Worm (Caenorhabditis elegans): ENCODE results near the gene osm-5.

The osm-5 gene

ce11 chrX:2970804-2971395, 13.2 kb upstream of the osm-5 start:
- TF ChIP-seq ama-1 (optimal IDR thresholded peaks at IDR 0.05) (no peak), tbx-37 (GFP tag; conservative IDR thresholded peaks at IDR 0.05) (no peak), ceh-36 (tag; optimal IDR thresholded peaks at IDR 0.05) (no peak), flt-1 (GFP tag; IDR thresholded peaks at IDR 0.05) (no peak), sea-1 (GFP tag; conservative IDR thresholded peaks at IDR 0.05) (no peak)

- TF ChIP-seq aly-1 (tag; optimal IDR thresholded peaks at IDR 0.05) (no peak), sea-1 (GFP tag; conservative IDR thresholded peaks at IDR 0.05) (no peak), scrt-1 (GFP tag; IDR thresholded peaks at IDR 0.05) (no peak), ceh-13 (GFP tag; optimal IDR thresholded peaks at IDR 0.05) (no peak), hnd-1 (tag; optimal IDR thresholded peaks at IDR 0.05) (no peak), B0310.2 (tag; optimal IDR thresholded peaks at IDR 0.05) (no peak), tbx-37 (GFP tag; conservative IDR thresholded peaks at IDR 0.05) (no peak), tbx-11 (GFP tag; IDR thresholded peaks at IDR 0.05) (no peak), hmg-4 (GFP tag; optimal IDR thresholded peaks at IDR 0.05) (no peak), flt-1 (GFP tag; IDR thresholded peaks at IDR 0.05) (no peak), ceh-36 (tag; optimal IDR thresholded peaks at IDR 0.05) (no peak), tra-4 (tag; optimal IDR thresholded peaks at IDR 0.05) (no peak), ets-7 (tag; optimal IDR thresholded peaks at IDR 0.05) (no peak), ama-1 (optimal IDR thresholded peaks at IDR 0.05) (no peak), F13C5.2 (tag; optimal IDR thresholded peaks at IDR 0.05) (no peak), pes-1 (GFP tag; IDR thresholded peaks at IDR 0.05) (no peak), hmbx-1 (tag; optimal IDR thresholded peaks at IDR 0.05) (no peak)
These were observed 12.5 kb upstream of the osm-5 start for ce11 chrX:2971542-2971988.

- TF ChIP-seq ets-7 (tag; optimal IDR thresholded peaks at IDR 0.05) (no peak), ceh-13 (GFP tag; optimal IDR thresholded peaks at IDR 0.05) (no peak), hmg-4 (GFP tag; optimal IDR thresholded peaks at IDR 0.05) (no peak), aly-1 (tag; optimal IDR thresholded peaks at IDR 0.05) (no peak), flt-1 (GFP tag; IDR thresholded peaks at IDR 0.05) (no peak), tbx-11 (GFP tag; IDR thresholded peaks at IDR 0.05) (no peak), F13C5.2 (tag; optimal IDR thresholded peaks at IDR 0.05) (no peak), hnd-1 (tag; optimal IDR thresholded peaks at IDR 0.05) (no peak), sea-1 (GFP tag; conservative IDR thresholded peaks at IDR 0.05) (no peak), tra-4 (tag; optimal IDR thresholded peaks at IDR 0.05) (no peak), tbx-37 (GFP tag; conservative IDR thresholded peaks at IDR 0.05) (no peak), ceh-36 (tag; optimal IDR thresholded peaks at IDR 0.05) (no peak), scrt-1 (GFP tag; IDR thresholded peaks at IDR 0.05) (no peak), ama-1 (optimal IDR thresholded peaks at IDR 0.05) (no peak), pes-1 (GFP tag; IDR thresholded peaks at IDR 0.05) (no peak), B0310.2 (tag; optimal IDR thresholded peaks at IDR 0.05) (no peak), hmbx-1 (tag; optimal IDR thresholded peaks at IDR 0.05) (no peak)
These were observed 11.6 kb upstream of the osm-5 start for ce11 chrX:2972272-2973042.

- no peak for TF ChIP-seq ets-7 (tag; optimal IDR thresholded peaks at IDR 0.05)
- no peak for TF ChIP-seq tra-4 (tag; optimal IDR thresholded peaks at IDR 0.05)
These were observed 8.6 kb upstream of the osm-5 start for ce11 chrX:2975421-2975820.

ce11 chrX:2976148-2976547, 7.9 kb upstream of the osm-5 start, which contains the start of gene aakg-3:
aakg-3 (plus strand) TSS chrX:2976448.
- no peak for TF ChIP-seq ceh-36 (tag; optimal IDR thresholded peaks at IDR 0.05)
- TF ChIP-seq pes-1 (GFP tag; IDR thresholded peaks at IDR 0.05): no peak
- no peak for TF ChIP-seq ama-1 (optimal IDR thresholded peaks at IDR 0.05)
- TF ChIP-seq scrt-1 (GFP tag; IDR thresholded peaks at IDR 0.05): no peak
- TF ChIP-seq hmg-4 (GFP tag; optimal IDR thresholded peaks at IDR 0.05): no peak
- no peak for TF ChIP-seq sea-1 (GFP tag; conservative IDR thresholded peaks at IDR 0.05)
- TF ChIP-seq hmbx-1 (tag; optimal IDR thresholded peaks at IDR 0.05): no peak
- no peak for TF ChIP-seq aly-1 (tag; optimal IDR thresholded peaks at IDR 0.05)
- TF ChIP-seq tra-4 (tag; optimal IDR thresholded peaks at IDR 0.05): no peak
- TF ChIP-seq tbx-37 (GFP tag; conservative IDR thresholded peaks at IDR 0.05): no peak
- TF ChIP-seq flt-1 (GFP tag; IDR thresholded peaks at IDR 0.05): no peak
- no peak for TF ChIP-seq ceh-13 (GFP tag; optimal IDR thresholded peaks at IDR 0.05)
- TF ChIP-seq F13C5.2 (tag; optimal IDR thresholded peaks at IDR 0.05): no peak
- TF ChIP-seq ets-7 (tag; optimal IDR thresholded peaks at IDR 0.05): no peak
- TF ChIP-seq hnd-1 (tag; optimal IDR thresholded peaks at IDR 0.05): no peak
- TF ChIP-seq tbx-11 (GFP tag; IDR thresholded peaks at IDR 0.05): no peak
- TF ChIP-seq B0310.2 (tag; optimal IDR thresholded peaks at IDR 0.05): no peak

ce11 chrX:2978100-2978499, 6.0 kb upstream of the osm-5 start:
- no peak for TF ChIP-seq scrt-1 (GFP tag; IDR thresholded peaks at IDR 0.05)

ce11 chrX:2981715-2982114, 2.3 kb upstream of the osm-5 start, which contains the start of gene nspg-5:
nspg-5 (plus strand) TSS chrX:2982015.
- TF ChIP-seq B0310.2 (tag; optimal IDR thresholded peaks at IDR 0.05) (no peak), ceh-13 (GFP tag; optimal IDR thresholded peaks at IDR 0.05) (no peak), hmbx-1 (tag; optimal IDR thresholded peaks at IDR 0.05) (no peak)

- no peak for TF ChIP-seq sea-1 (GFP tag; conservative IDR thresholded peaks at IDR 0.05)
- TF ChIP-seq flt-1 (GFP tag; IDR thresholded peaks at IDR 0.05): no peak
- TF ChIP-seq tra-4 (tag; optimal IDR thresholded peaks at IDR 0.05): no peak
- TF ChIP-seq pes-1 (GFP tag; IDR thresholded peaks at IDR 0.05): 0 out of 2 replicates have a peak, but pooled peaks have one; percentile 8
- no peak for TF ChIP-seq scrt-1 (GFP tag; IDR thresholded peaks at IDR 0.05)
- TF ChIP-seq hmbx-1 (tag; optimal IDR thresholded peaks at IDR 0.05): no peak
These were observed 6.1 kb downstream of the osm-5 start for ce11 chrX:2990145-2990544.

Measured in whole organism, early embryonic.